Fruit fly (Drosophila melanogaster) whole organism, pupa: Measurements from ENCODE around the gene AANATL7.

ENCODE experiments used
- CG10348 ChIP-seq: fragments of 200-800 bp; sonication (Bioruptor generic); IDR thresholded peaks from 2 replicates; pipeline ENCODE4 v1.3.6; 2022; ENCODE audit warnings: missing biosample characterization, missing genetic modification characterization
- CG12605 ChIP-seq: fragments of 200-800 bp; sonication (Bioruptor generic); IDR thresholded peaks from 2 replicates; pipeline ENCODE4 v1.3.6; 2022; ENCODE audit warnings: missing biosample characterization, missing genetic modification characterization
- CG13204 ChIP-seq: fragments of 200-800 bp; sonication (Bioruptor generic); optimal IDR thresholded peaks from 2 replicates; lab custom pipeline; 2018; ENCODE audit warnings: missing biosample characterization, mild to moderate bottlenecking, missing genetic modification characterization, moderate library complexity
- CG14655 ChIP-seq: fragments of 200-800 bp; sonication (Bioruptor generic); optimal IDR thresholded peaks from 3 replicates; lab custom pipeline; 2017; ENCODE audit warnings: mild to moderate bottlenecking, missing biosample characterization, missing genetic modification reagents, missing genetic modification characterization
- CG15710 ChIP-seq: fragments of 200-800 bp; sonication (Bioruptor generic); optimal IDR thresholded peaks from 2 replicates; lab custom pipeline; 2018; ENCODE audit warnings: missing biosample characterization, mild to moderate bottlenecking, missing genetic modification characterization, moderate library complexity
- CG17806 ChIP-seq: fragments of 200-800 bp; sonication (Bioruptor generic); optimal IDR thresholded peaks from 2 replicates; lab custom pipeline; 2018; ENCODE audit warnings: missing biosample characterization, mild to moderate bottlenecking, missing genetic modification characterization, moderate library complexity
- CG32121 ChIP-seq: fragments of 200-800 bp; sonication (Bioruptor generic); IDR thresholded peaks from 2 replicates; pipeline ENCODE4 v1.3.6; 2022; ENCODE audit warnings: missing biosample characterization, missing genetic modification characterization
- CG34367 ChIP-seq: fragments of 200-800 bp; sonication (Bioruptor generic); optimal IDR thresholded peaks from 2 replicates; lab custom pipeline; 2018; ENCODE audit warnings: missing biosample characterization, mild to moderate bottlenecking, missing genetic modification characterization
- CG4496 ChIP-seq: fragments of 200-800 bp; sonication (Bioruptor generic); IDR thresholded peaks from 3 replicates; pipeline ENCODE4 v1.3.6; 2022; ENCODE audit warnings: missing biosample characterization, missing genetic modification characterization
- CG8159 ChIP-seq: fragments of 200-800 bp; sonication (Bioruptor generic); optimal IDR thresholded peaks from 3 replicates; lab custom pipeline; 2018; ENCODE audit warnings: missing biosample characterization, mild to moderate bottlenecking, missing genetic modification characterization, moderate library complexity
- CG8301 ChIP-seq: fragments of 200-800 bp; sonication (Bioruptor generic); optimal IDR thresholded peaks from 2 replicates; lab custom pipeline; 2018; ENCODE audit warnings: missing biosample characterization, mild to moderate bottlenecking, missing genetic modification characterization
- CG9948 ChIP-seq: fragments of 200-800 bp; sonication (Bioruptor generic); optimal IDR thresholded peaks from 2 replicates; lab custom pipeline; 2018; ENCODE audit warnings: missing biosample characterization, mild to moderate bottlenecking, missing genetic modification characterization, moderate library complexity
- D1 ChIP-seq: fragments of 200-800 bp; sonication (Bioruptor generic); optimal IDR thresholded peaks from 2 replicates; lab custom pipeline; 2018; ENCODE audit warnings: missing biosample characterization, mild to moderate bottlenecking, missing genetic modification characterization, moderate library complexity
- EcR ChIP-seq: fragments of 200-800 bp; sonication (Bioruptor generic); optimal IDR thresholded peaks from 3 replicates; lab custom pipeline; 2019; ENCODE audit warnings: missing biosample characterization, missing genetic modification characterization, mild to moderate bottlenecking, moderate library complexity, missing genetic modification reagents
- Ets98B ChIP-seq: fragments of 200-800 bp; sonication (Bioruptor generic); IDR thresholded peaks from 2 replicates; pipeline ENCODE4 v1.3.6; 2022; ENCODE audit warnings: missing biosample characterization, missing genetic modification characterization
- Pif1A ChIP-seq: fragments of 200-800 bp; sonication (Bioruptor generic); optimal IDR thresholded peaks from 3 replicates; lab custom pipeline; 2016; ENCODE audit warnings: missing biosample characterization, missing genetic modification characterization
- Pif1B ChIP-seq: fragments of 200-800 bp; sonication (Bioruptor generic); optimal IDR thresholded peaks from 3 replicates; lab custom pipeline; 2016; ENCODE audit warnings: missing biosample characterization, missing genetic modification characterization
- Snoo ChIP-seq: fragments of 200-800 bp; sonication (Bioruptor generic); optimal IDR thresholded peaks from 3 replicates; lab custom pipeline; 2017; ENCODE audit warnings: missing biosample characterization, mild to moderate bottlenecking, missing genetic modification characterization, inconsistent platforms
- fd96Ca ChIP-seq: fragments of 200-800 bp; sonication (Bioruptor generic); IDR thresholded peaks from 3 replicates; pipeline ENCODE4 v1.3.6; 2022; ENCODE audit warnings: missing biosample characterization, missing genetic modification characterization
- gl ChIP-seq: fragments of 200-800 bp; sonication (Bioruptor generic); optimal IDR thresholded peaks from 2 replicates; lab custom pipeline; 2018; ENCODE audit warnings: missing biosample characterization, mild to moderate bottlenecking, missing genetic modification characterization
- rn ChIP-seq: fragments of 200-800 bp; sonication (Bioruptor generic); IDR thresholded peaks from 2 replicates; pipeline ENCODE4 v1.3.6; 2022; ENCODE audit warnings: missing biosample characterization, missing genetic modification characterization

Gene AANATL7

DNA sequence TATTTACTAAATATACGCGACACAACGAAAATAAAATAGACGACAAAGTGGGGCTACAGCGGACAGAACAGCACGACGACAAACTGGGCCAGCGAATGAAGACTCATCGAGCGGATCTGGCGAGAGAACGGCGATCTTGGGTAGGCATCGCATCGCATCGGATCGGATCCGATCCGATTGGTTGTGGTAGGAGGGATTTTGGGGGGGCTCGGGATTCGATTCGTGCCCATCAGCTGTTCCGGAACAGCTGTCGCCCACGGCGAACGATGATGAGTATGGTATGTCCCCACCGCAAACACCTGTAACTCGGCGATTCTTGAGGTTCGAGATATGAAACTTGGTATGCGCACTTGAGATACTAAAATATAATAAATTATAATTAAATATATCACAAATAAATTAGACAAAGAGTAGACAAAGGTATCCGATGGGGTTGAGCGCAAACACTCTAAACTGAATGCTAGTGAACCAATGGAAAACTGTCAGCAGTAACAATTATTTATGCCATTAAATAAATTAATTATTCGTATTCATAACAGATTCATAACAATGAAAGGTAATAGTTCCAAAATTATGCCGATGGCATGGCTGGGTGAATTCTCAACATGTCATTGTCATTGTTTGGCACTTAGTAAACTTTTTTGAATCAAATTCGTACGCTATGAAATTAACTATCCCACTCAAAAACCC is at the start of gene AANATL7, which contains the start of gene Vha36-3:
Gene AANATL7 (plus strand): TSS at position 640 of the 690 bp plus-strand sequence.
Gene Vha36-3 (minus strand): TSS at position 242 of the 690 bp plus-strand sequence.
- no peak for TF ChIP-seq CG4496 (GFP tag; lab: Robert Waterston, UW)
- TF ChIP-seq Pif1A (GFP tag; lab: Kevin White, UChicago): no peak
- TF ChIP-seq CG8159 (tag; lab: Kevin White, UChicago): no peak
- TF ChIP-seq Snoo: no peak
- no peak for TF ChIP-seq CG8301 (tag; lab: Kevin White, UChicago)
- no peak for TF ChIP-seq CG15710
- TF ChIP-seq rn (GFP tag; lab: Robert Waterston, UW): no peak
- no peak for TF ChIP-seq CG12605 (GFP tag; lab: Robert Waterston, UW)
- TF ChIP-seq, all 21 proteins: peak for 0

DNA sequence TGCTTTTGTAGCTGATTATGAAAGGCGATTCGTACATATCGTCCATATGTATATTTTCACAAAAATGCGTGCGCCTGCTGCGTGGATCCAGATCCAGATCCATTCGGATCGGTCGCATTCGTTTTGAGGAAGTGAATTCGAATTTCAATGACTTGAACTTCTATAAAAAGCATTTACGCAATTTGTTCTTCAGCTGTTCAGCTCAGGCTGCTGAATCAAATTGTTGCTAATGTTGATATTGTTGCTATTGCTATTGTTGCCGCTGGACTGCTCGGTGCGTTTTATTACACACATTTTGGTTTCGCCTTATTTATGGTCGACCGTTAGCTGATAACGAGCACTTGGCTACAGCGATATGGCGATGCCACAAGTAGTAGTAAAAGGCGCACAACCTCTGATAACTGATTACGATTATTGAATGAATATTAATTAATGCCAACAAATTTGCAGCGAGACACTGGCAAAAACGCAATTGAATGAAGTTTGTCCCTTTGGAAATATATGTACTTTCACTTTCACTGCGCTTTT is 49.4 kb upstream of the AANATL7 start:
- TF ChIP-seq CG32121 (GFP tag; lab: Robert Waterston, UW) (no peak), CG14655 (GFP tag; lab: Kevin White, UChicago) (no peak), rn (GFP tag; lab: Robert Waterston, UW) (no peak), CG15710 (no peak), CG10348 (GFP tag; lab: Robert Waterston, UW) (no peak), CG9948 (tag; lab: Kevin White, UChicago) (no peak), CG8159 (tag; lab: Kevin White, UChicago) (no peak), CG13204 (GFP tag; lab: Kevin White, UChicago) (no peak), CG8301 (tag; lab: Kevin White, UChicago) (no peak), CG34367 (tag; lab: Kevin White, UChicago) (no peak), fd96Ca (no peak), CG4496 (GFP tag; lab: Robert Waterston, UW) (no peak), Pif1B (GFP tag; lab: Kevin White, UChicago) (no peak), Ets98B (GFP tag; lab: Robert Waterston, UW) (no peak), CG12605 (GFP tag; lab: Robert Waterston, UW) (no peak), EcR (no peak), CG17806 (tag; lab: Kevin White, UChicago) (no peak), D1 (tag; lab: Kevin White, UChicago) (no peak), gl (tag; lab: Kevin White, UChicago) (no peak)
- TF ChIP-seq, all 21 proteins: peak for 0

DNA sequence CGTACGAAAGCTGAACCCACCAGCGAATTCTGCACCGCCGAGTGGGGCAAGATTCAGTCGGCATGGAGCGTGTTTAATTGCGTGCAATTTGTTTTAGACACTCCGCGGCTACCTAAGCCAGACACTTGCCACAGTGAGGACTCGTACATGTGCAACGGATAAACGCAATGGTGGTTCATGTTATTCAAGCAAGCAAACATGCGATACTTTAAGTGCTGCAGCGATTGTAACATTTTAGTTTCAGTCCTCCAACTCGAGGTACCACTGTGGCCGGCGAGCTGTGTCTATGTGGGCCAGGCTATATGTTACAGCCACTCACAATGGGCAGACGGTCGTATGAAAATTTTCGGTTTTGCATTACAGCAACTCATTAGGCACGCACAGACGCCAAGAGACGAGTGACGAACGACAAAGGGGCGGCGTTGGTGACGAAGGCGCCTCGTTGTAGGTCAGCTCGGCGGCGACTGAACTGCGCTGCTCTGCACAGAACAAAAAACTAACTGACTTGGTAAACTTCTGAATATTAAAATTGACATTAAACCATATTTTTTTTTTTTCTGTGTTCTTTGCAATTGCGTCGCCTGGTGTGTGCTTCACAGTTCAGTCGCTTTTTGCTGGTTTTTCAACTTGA is 46.8 kb upstream of the AANATL7 start:
- TF ChIP-seq Pif1A (GFP tag; lab: Kevin White, UChicago) (peak; percentile 72), Ets98B (GFP tag; lab: Robert Waterston, UW) (peak; percentile 92), CG34367 (tag; lab: Kevin White, UChicago) (peak; percentile 61), CG13204 (GFP tag; lab: Kevin White, UChicago) (no peak), CG12605 (GFP tag; lab: Robert Waterston, UW) (peak; percentile 79), D1 (tag; lab: Kevin White, UChicago) (no peak), fd96Ca (peak; percentile 93), Snoo (peak; percentile 11), CG14655 (GFP tag; lab: Kevin White, UChicago) (peak; percentile 74), CG4496 (GFP tag; lab: Robert Waterston, UW) (peak; percentile 95), EcR (no peak), CG10348 (GFP tag; lab: Robert Waterston, UW) (peak; percentile 64), rn (GFP tag; lab: Robert Waterston, UW) (peak; percentile 73; the same call in 1 of the 2 replicates), gl (tag; lab: Kevin White, UChicago) (peak; percentile 35), CG9948 (tag; lab: Kevin White, UChicago) (peak; percentile 62), CG8301 (tag; lab: Kevin White, UChicago) (peak; percentile 78), CG15710 (peak; percentile 57), CG8159 (tag; lab: Kevin White, UChicago) (peak; percentile 48), CG32121 (GFP tag; lab: Robert Waterston, UW) (peak; percentile 89), Pif1B (GFP tag; lab: Kevin White, UChicago) (peak; percentile 68), CG17806 (tag; lab: Kevin White, UChicago) (peak; percentile 48)

DNA sequence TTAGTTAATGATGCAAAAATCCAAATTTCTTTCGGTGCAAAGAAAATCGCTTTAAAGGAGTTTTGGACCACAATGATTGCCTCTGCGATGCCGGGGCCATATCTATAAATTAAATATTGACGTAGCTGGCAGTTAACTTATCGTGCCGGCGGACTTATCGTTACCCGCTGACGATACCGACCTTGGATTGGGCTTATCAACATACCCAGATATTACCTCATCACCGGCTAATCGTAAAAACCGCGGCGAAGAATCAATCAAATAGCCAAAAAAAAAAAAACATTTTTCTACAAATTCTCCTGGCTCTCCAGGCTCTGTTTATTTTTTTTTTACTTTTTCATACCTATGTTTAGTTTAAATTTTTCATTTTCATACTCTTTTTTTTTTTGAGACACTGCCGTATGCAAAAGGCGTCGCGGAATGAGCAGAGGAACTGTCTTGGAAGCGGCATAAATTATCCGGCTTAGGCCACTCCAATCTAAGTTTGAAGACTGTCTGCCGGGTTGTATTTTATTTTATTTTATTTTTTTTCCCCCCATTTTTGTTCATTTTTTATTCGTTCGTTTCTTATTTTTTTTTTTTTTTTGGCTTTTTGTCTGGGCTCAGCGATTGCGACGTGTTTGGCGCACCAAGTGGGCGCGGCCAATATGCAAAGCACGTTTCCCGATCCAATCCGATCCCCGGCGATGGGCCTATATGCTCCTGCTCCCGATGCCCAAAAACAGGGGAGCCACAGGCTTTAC is 45.6 kb upstream of the AANATL7 start:
- TF ChIP-seq CG12605 (GFP tag; lab: Robert Waterston, UW): no peak; the same call in 1 of the 2 replicates
- peak; percentile 47; the same call in 1 of the 2 replicates for TF ChIP-seq Ets98B (GFP tag; lab: Robert Waterston, UW)
- TF ChIP-seq Snoo: no peak
- TF ChIP-seq CG17806 (tag; lab: Kevin White, UChicago): no peak
- TF ChIP-seq CG32121 (GFP tag; lab: Robert Waterston, UW): peak; percentile 40; the same call in 1 of the 2 replicates
- no peak for TF ChIP-seq EcR
- TF ChIP-seq Pif1A (GFP tag; lab: Kevin White, UChicago): no peak
- no peak for TF ChIP-seq rn (GFP tag; lab: Robert Waterston, UW)
- no peak for TF ChIP-seq fd96Ca
- TF ChIP-seq D1 (tag; lab: Kevin White, UChicago): no peak
- TF ChIP-seq gl (tag; lab: Kevin White, UChicago): no peak
- TF ChIP-seq CG10348 (GFP tag; lab: Robert Waterston, UW): no peak
- peak; percentile 54; the same call in 2 of the 3 replicates for TF ChIP-seq CG4496 (GFP tag; lab: Robert Waterston, UW)
- TF ChIP-seq Pif1B (GFP tag; lab: Kevin White, UChicago): no peak
- no peak for TF ChIP-seq CG14655 (GFP tag; lab: Kevin White, UChicago)
- no peak for TF ChIP-seq CG8301 (tag; lab: Kevin White, UChicago)
- TF ChIP-seq CG9948 (tag; lab: Kevin White, UChicago): no peak
